Worm (Caenorhabditis elegans) whole organism, early embryonic: Measurements from ENCODE around the gene ZK1240.9.

ENCODE experiments used
- B0310.2 ChIP-seq: sonication (generic microtip); optimal IDR thresholded peaks from 2 replicates; lab custom pipeline; 2016; ENCODE audit warnings: mild to moderate bottlenecking, missing genetic modification characterization, missing compliant biosample characterization
- F13C5.2 ChIP-seq: sonication (generic microtip); optimal IDR thresholded peaks from 2 replicates; lab custom pipeline; 2017; ENCODE audit warnings: mild to moderate bottlenecking, missing genetic modification characterization, inconsistent platforms, missing compliant biosample characterization
- ama-1 ChIP-seq: fragments of 150-350 bp; optimal IDR thresholded peaks from 2 replicates; lab custom pipeline; 2014
- ceh-13 ChIP-seq: fragments of 200-800 bp; sonication (Bioruptor generic); optimal IDR thresholded peaks from 2 replicates; lab custom pipeline; 2018; ENCODE audit warnings: mild to moderate bottlenecking, missing genetic modification characterization, missing compliant biosample characterization
- hmbx-1 ChIP-seq: sonication (generic microtip); optimal IDR thresholded peaks from 2 replicates; lab custom pipeline; 2016; ENCODE audit warnings: mild to moderate bottlenecking, missing genetic modification characterization, missing compliant biosample characterization
- hmg-4 ChIP-seq: fragments of 200-800 bp; sonication (Bioruptor generic); optimal IDR thresholded peaks from 2 replicates; lab custom pipeline; 2018; ENCODE audit warnings: mild to moderate bottlenecking, missing genetic modification characterization, missing compliant biosample characterization
- hnd-1 ChIP-seq: sonication (generic microtip); optimal IDR thresholded peaks from 2 replicates; lab custom pipeline; 2016; ENCODE audit warnings: missing genetic modification characterization, missing compliant biosample characterization
- scrt-1 ChIP-seq: fragments of 200-800 bp; sonication (Bioruptor generic); IDR thresholded peaks from 2 replicates; pipeline ENCODE4 v1.3.6; 2022; ENCODE audit warnings: missing genetic modification characterization, missing compliant biosample characterization
- sea-1 ChIP-seq: fragments of 200-800 bp; sonication (Bioruptor generic); conservative IDR thresholded peaks from 2 replicates; pipeline ENCODE4 v1.3.6; 2022; ENCODE audit warnings: missing genetic modification characterization, missing compliant biosample characterization
- tbx-11 ChIP-seq: fragments of 200-800 bp; sonication (Bioruptor generic); IDR thresholded peaks from 2 replicates; pipeline ENCODE4 v1.3.6; 2022; ENCODE audit warnings: missing genetic modification characterization, missing compliant biosample characterization
- tbx-37 ChIP-seq: fragments of 200-800 bp; sonication (Bioruptor generic); conservative IDR thresholded peaks from 2 replicates; pipeline ENCODE4 v1.3.6; 2022; ENCODE audit warnings: missing genetic modification reagents, missing genetic modification characterization, missing compliant biosample characterization

The ZK1240.9 gene

DNA sequence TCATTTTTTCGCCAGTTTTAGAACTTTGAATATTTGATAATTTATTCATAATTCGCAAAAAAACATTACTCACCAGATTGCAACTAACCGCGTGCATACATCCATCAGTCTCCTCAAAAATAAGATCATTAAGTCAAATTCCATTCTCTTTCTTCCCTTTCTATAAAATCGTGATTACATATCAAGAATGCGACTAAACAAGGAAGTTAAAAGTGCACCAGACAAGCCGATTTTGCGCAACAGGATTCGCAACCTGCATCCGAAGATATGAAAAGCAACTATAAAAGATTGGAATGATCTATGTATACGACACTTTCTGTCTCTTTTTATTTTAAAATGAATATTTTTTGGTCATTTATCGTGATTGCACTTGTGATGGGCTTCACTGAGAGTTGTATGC is 51.0 kb downstream of the ZK1240.9 start, which contains the start of gene hpo-25:
Gene hpo-25 (plus strand): TSS at position 301 of the 400 bp plus-strand sequence.
- TF ChIP-seq hnd-1 (tag; lab: Kevin White, UChicago) (no peak), sea-1 (GFP tag; lab: Robert Waterston, UW) (no peak), hmbx-1 (tag; lab: Kevin White, UChicago) (no peak), B0310.2 (no peak), scrt-1 (GFP tag; lab: Robert Waterston, UW) (no peak), tbx-37 (GFP tag; lab: Robert Waterston, UW) (no peak), ama-1 (lab: Kevin White, UChicago) (no peak), hmg-4 (GFP tag; lab: Kevin White, UChicago) (no peak), ceh-13 (GFP tag; lab: Kevin White, UChicago) (no peak), tbx-11 (GFP tag; lab: Robert Waterston, UW) (no peak), F13C5.2 (tag; lab: Kevin White, UChicago) (no peak)
